Fruit fly (Drosophila melanogaster) whole organism, wandering third instar larva: Measurements from ENCODE around the gene CG32376.

ENCODE experiments used
- CrebA ChIP-seq: fragments of 200-800 bp; sonication (Bioruptor generic); optimal IDR thresholded peaks from 2 replicates; lab custom pipeline; 2016; ENCODE audit warnings: missing biosample characterization, mild to moderate bottlenecking, missing genetic modification characterization, borderline replicate concordance
- Hr78 ChIP-seq: fragments of >200 bp; optimal IDR thresholded peaks from 2 replicates; lab custom pipeline; 2017; ENCODE audit warnings: missing biosample characterization, missing genetic modification characterization
- Myc ChIP-seq: fragments of >200 bp; optimal IDR thresholded peaks from 2 replicates; lab custom pipeline; 2017
- Rel ChIP-seq, 2 experiments: fragments of 200-800 bp; sonication (Bioruptor generic) in 1 of 2; optimal IDR thresholded peaks; 2 replicates in 1 of 2; 3 replicates in 1 of 2; lab custom pipeline; 2016 to 2019; ENCODE audit warnings: mild to moderate bottlenecking in 2 of 2, missing biosample characterization in 2 of 2, missing genetic modification characterization in 2 of 2, moderate library complexity in 1 of 2
- br ChIP-seq: fragments of 200-800 bp; sonication (Bioruptor generic); optimal IDR thresholded peaks from 2 replicates; lab custom pipeline; 2016; ENCODE audit warnings: missing biosample characterization, missing genetic modification characterization

dm6 chr3L:7520619-7521018 lies 21.6 kb downstream of the CG32376 start:
- TF ChIP-seq br (GFP tag; lab: Kevin White, UChicago) = no peak
- TF ChIP-seq Myc (lab: Kevin White, UChicago) = no peak
- TF ChIP-seq Hr78 (GFP tag; lab: Kevin White, UChicago) = no peak
- no peak for TF ChIP-seq CrebA (GFP tag; lab: Kevin White, UChicago)
- no peak for TF ChIP-seq Rel (GFP tag; optimal IDR thresholded peaks at IDR 0.05; lab: Kevin White, UChicago)
- no peak for TF ChIP-seq Rel (tag; optimal IDR thresholded peaks at IDR 0.05; lab: Kevin White, UChicago)
